Worm (Caenorhabditis elegans) whole organism, mixed stage, embryonic: ENCODE results near the gene gpx-3.

Experiments
- blmp-1 ChIP-seq: fragments of 150-350 bp; optimal IDR thresholded peaks from 2 replicates; lab custom pipeline; 2014; ENCODE audit warnings: missing biosample characterization, missing genetic modification characterization
- ces-1 ChIP-seq: fragments of 150-350 bp; optimal IDR thresholded peaks from 2 replicates; lab custom pipeline; 2014; ENCODE audit warnings: missing biosample characterization, missing genetic modification reagents, missing genetic modification characterization
- elt-1 ChIP-seq: sonication (generic microtip); optimal IDR thresholded peaks from 2 replicates; lab custom pipeline; 2017; ENCODE audit warnings: missing genetic modification characterization, mild to moderate bottlenecking, missing compliant biosample characterization, antibody characterized with exemption, moderate library complexity, borderline replicate concordance; ENCODE audit not compliant: insufficient read depth
- lin-13 ChIP-seq: fragments of 150-350 bp; optimal IDR thresholded peaks from 2 replicates; lab custom pipeline; 2014; ENCODE audit warnings: missing biosample characterization, missing genetic modification characterization
- lsy-2 ChIP-seq: fragments of 150-350 bp; optimal IDR thresholded peaks from 2 replicates; lab custom pipeline; 2014; ENCODE audit warnings: missing biosample characterization, missing genetic modification characterization
- mep-1 ChIP-seq: fragments of 150-350 bp; optimal IDR thresholded peaks from 2 replicates; lab custom pipeline; 2017; ENCODE audit warnings: missing biosample characterization, missing genetic modification reagents, missing genetic modification characterization, inconsistent platforms
- nhr-12 ChIP-seq: fragments of 150-350 bp; optimal IDR thresholded peaks from 2 replicates; lab custom pipeline; 2014; ENCODE audit warnings: missing biosample characterization, missing genetic modification characterization
- nhr-237 ChIP-seq: fragments of 150-350 bp; optimal IDR thresholded peaks from 2 replicates; lab custom pipeline; 2014; ENCODE audit warnings: missing biosample characterization, missing genetic modification characterization
- nhr-28 ChIP-seq: fragments of 150-350 bp; optimal IDR thresholded peaks from 2 replicates; lab custom pipeline; 2014; ENCODE audit warnings: missing biosample characterization, missing genetic modification characterization
- nhr-76 ChIP-seq: sonication (generic microtip); optimal IDR thresholded peaks from 2 replicates; lab custom pipeline; 2017; ENCODE audit warnings: missing biosample characterization, missing genetic modification characterization
- snpc-4 ChIP-seq: fragments of 150-350 bp; optimal IDR thresholded peaks from 2 replicates; lab custom pipeline; 2014; ENCODE audit warnings: missing biosample characterization, missing genetic modification characterization
- unc-39 ChIP-seq: fragments of 150-350 bp; optimal IDR thresholded peaks from 2 replicates; lab custom pipeline; 2014; ENCODE audit warnings: missing biosample characterization, missing genetic modification characterization
- unc-62 ChIP-seq: fragments of 150-350 bp; optimal IDR thresholded peaks from 2 replicates; lab custom pipeline; 2014; ENCODE audit warnings: missing biosample characterization, missing genetic modification reagents, missing genetic modification characterization
- ztf-11 ChIP-seq: fragments of 150-350 bp; optimal IDR thresholded peaks from 2 replicates; lab custom pipeline; 2014; ENCODE audit warnings: missing biosample characterization, missing genetic modification characterization

DNA sequence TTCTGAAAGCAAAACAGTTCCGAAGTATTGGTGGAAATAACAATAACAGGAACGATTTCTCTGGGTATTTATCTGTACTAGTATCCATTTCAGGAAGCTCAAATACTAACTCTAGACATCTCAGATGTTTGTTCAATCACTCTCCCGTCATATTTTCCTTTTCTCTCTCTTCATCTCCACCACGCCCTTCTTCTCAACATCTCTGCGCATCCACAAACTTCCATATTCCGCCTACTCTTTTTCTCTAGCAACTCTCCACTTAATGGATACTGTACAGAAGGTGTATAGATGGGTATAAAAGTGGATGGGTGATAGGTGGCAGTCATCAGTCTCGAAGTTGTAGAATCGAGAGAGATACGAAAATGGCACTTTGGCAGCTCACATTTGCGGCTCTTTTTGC, 3.4 kb upstream of the gpx-3 start, which contains the start of gene gpx-5:
- TF ChIP-seq nhr-237 (no peak), blmp-1 (tag; lab: Kevin White, UChicago) (no peak), lin-13 (tag; lab: Kevin White, UChicago) (no peak), nhr-76 (tag; lab: Kevin White, UChicago) (no peak), nhr-12 (tag; lab: Kevin White, UChicago) (no peak), ces-1 (GFP tag; lab: Kevin White, UChicago) (no peak), unc-62 (no peak), nhr-28 (tag; lab: Kevin White, UChicago) (no peak), ztf-11 (no peak), elt-1 (tag; lab: Kevin White, UChicago) (no peak), unc-39 (no peak), snpc-4 (tag; lab: Kevin White, UChicago) (no peak), lsy-2 (no peak), mep-1 (tag; lab: Kevin White, UChicago) (no peak)
